ENCODE assay signal across 1 fruit fly cellular context in genomic region chr3R:23280806-23281257, dm6.
TF ChIP-seq lines count a peak whose summit lies in the region.

orb (minus strand) TSS chr3R:23280856.
Cdc16 (plus strand) TSS chr3R:23281201.

TF ChIP-seq in whole organism, embryonic, 481 proteins besides CTCF, POLR2A, EP300 and RAD21 (continued from another document and continues in another):
- TF ChIP-seq run (tag; optimal IDR thresholded peaks at IDR 0.05; lab: Kevin White, UChicago) (peak; percentile 80), mirr (GFP tag; optimal IDR thresholded peaks at IDR 0.05; lab: Kevin White, UChicago) (peak; percentile 55), Lhr (GFP tag; optimal IDR thresholded peaks at IDR 0.05; lab: Kevin White, UChicago) (peak; percentile 74), CG9437 (GFP tag; optimal IDR thresholded peaks at IDR 0.05; lab: Kevin White, UChicago) (peak; percentile 74), lov (optimal IDR thresholded peaks at IDR 0.05; lab: Kevin White, UChicago) (no peak), lov (GFP tag; IDR thresholded peaks at IDR 0.05; lab: Robert Waterston, UW) (peak; percentile 81; the same call in 2 of the 3 replicates), fd102C (GFP tag; optimal IDR thresholded peaks at IDR 0.05; lab: Kevin White, UChicago) (peak; percentile 30), Fer1 (GFP tag; optimal IDR thresholded peaks at IDR 0.05; lab: Kevin White, UChicago) (peak; percentile 94), Abd-B (GFP tag; optimal IDR thresholded peaks at IDR 0.05; lab: Kevin White, UChicago) (peak; percentile 93), lab (GFP tag; optimal IDR thresholded peaks at IDR 0.05; lab: Kevin White, UChicago) (peak; percentile 95), Xbp1 (GFP tag; optimal IDR thresholded peaks at IDR 0.05; lab: Kevin White, UChicago) (peak; percentile 95), ato (GFP tag; IDR thresholded peaks at IDR 0.05; lab: Robert Waterston, UW; ENCODE audit: partially characterized antibody) (no peak), br (optimal IDR thresholded peaks at IDR 0.05; lab: Kevin White, UChicago) (no peak), CG4707 (GFP tag; optimal IDR thresholded peaks at IDR 0.05; lab: Kevin White, UChicago) (peak; percentile 73), ssp (GFP tag; IDR thresholded peaks at IDR 0.05; lab: Robert Waterston, UW) (peak; percentile 79), CG9876 (GFP tag; optimal IDR thresholded peaks at IDR 0.05; lab: Kevin White, UChicago) (peak; percentile 47), CG8359 (GFP tag; optimal IDR thresholded peaks at IDR 0.05; lab: Kevin White, UChicago; ENCODE audit: borderline replicate concordance) (peak; percentile 43), mam (GFP tag; optimal IDR thresholded peaks at IDR 0.05; lab: Kevin White, UChicago) (peak; percentile 85), Aef1 (GFP tag; IDR thresholded peaks at IDR 0.05; lab: Robert Waterston, UW) (peak; percentile 91), zen2 (GFP tag; IDR thresholded peaks at IDR 0.05; lab: Robert Waterston, UW; ENCODE audit: partially characterized antibody) (no peak), dan (GFP tag; IDR thresholded peaks at IDR 0.05; lab: Robert Waterston, UW) (peak; percentile 29; the same call in 1 of the 2 replicates), Ssrp (tag; optimal IDR thresholded peaks at IDR 0.05; lab: Kevin White, UChicago) (peak; percentile 88), dimm (GFP tag; IDR thresholded peaks at IDR 0.05; lab: Robert Waterston, UW) (peak; percentile 71), ac (GFP tag; optimal IDR thresholded peaks at IDR 0.05; lab: Kevin White, UChicago) (no peak), ftz-f1 (GFP tag; optimal IDR thresholded peaks at IDR 0.05; lab: Kevin White, UChicago) (peak; percentile 18), CG1832 (GFP tag; optimal IDR thresholded peaks at IDR 0.05; lab: Kevin White, UChicago) (no peak), her (GFP tag; optimal IDR thresholded peaks at IDR 0.05; lab: Kevin White, UChicago) (peak; percentile 35), Hr3 (GFP tag; optimal IDR thresholded peaks at IDR 0.05; lab: Kevin White, UChicago) (peak; percentile 92), CrebB (tag; optimal IDR thresholded peaks at IDR 0.05; lab: Kevin White, UChicago) (peak; percentile 90), CG5953 (GFP tag; IDR thresholded peaks at IDR 0.05; lab: Robert Waterston, UW) (peak; percentile 72), gcm2 (GFP tag; optimal IDR thresholded peaks at IDR 0.05; lab: Kevin White, UChicago) (peak; percentile 52), hbn (GFP tag; IDR thresholded peaks at IDR 0.05; lab: Robert Waterston, UW; ENCODE audit: partially characterized antibody) (no peak; the same call in 1 of the 2 replicates), CG17385 (GFP tag; optimal IDR thresholded peaks at IDR 0.05; lab: Kevin White, UChicago) (peak; percentile 85), da (GFP tag; optimal IDR thresholded peaks at IDR 0.05; lab: Kevin White, UChicago) (peak; percentile 16), CG31388 (GFP tag; optimal IDR thresholded peaks at IDR 0.05; lab: Kevin White, UChicago) (peak; percentile 82), CG30020 (tag; optimal IDR thresholded peaks at IDR 0.05; lab: Kevin White, UChicago) (peak; percentile 70), prd (optimal IDR thresholded peaks at IDR 0.05; lab: Kevin White, UChicago) (no peak), prd (GFP tag; IDR thresholded peaks at IDR 0.05; lab: Robert Waterston, UW) (peak; percentile 94), CG11560 (tag; IDR thresholded peaks at IDR 0.05; lab: Robert Waterston, UW) (peak; percentile 61; the same call in 2 of the 3 replicates), CG1529 (GFP tag; optimal IDR thresholded peaks at IDR 0.05; lab: Kevin White, UChicago) (peak; percentile 76), CG16813 (GFP tag; IDR thresholded peaks at IDR 0.05; lab: Robert Waterston, UW; ENCODE audit: partially characterized antibody) (no peak), HLH3B (GFP tag; IDR thresholded peaks at IDR 0.05; lab: Robert Waterston, UW) (peak; percentile 93), CHES-1-like (GFP tag; optimal IDR thresholded peaks at IDR 0.05; lab: Kevin White, UChicago) (peak; percentile 68), CG1233 (GFP tag; optimal IDR thresholded peaks at IDR 0.05; lab: Kevin White, UChicago) (peak; percentile 90), btn (GFP tag; optimal IDR thresholded peaks at IDR 0.05; lab: Kevin White, UChicago) (no peak), CG16815 (GFP tag; optimal IDR thresholded peaks at IDR 0.05; lab: Kevin White, UChicago) (peak; percentile 76), CG15514 (GFP tag; optimal IDR thresholded peaks at IDR 0.05; lab: Kevin White, UChicago) (peak; percentile 87), CG6683 (GFP tag; optimal IDR thresholded peaks at IDR 0.05; lab: Kevin White, UChicago) (peak; percentile 85), sens-2 (GFP tag; IDR thresholded peaks at IDR 0.05; lab: Robert Waterston, UW) (peak; percentile 32; the same call in 1 of the 2 replicates), esg (GFP tag; conservative IDR thresholded peaks at IDR 0.05; lab: Robert Waterston, UW) (peak; percentile 87), inv (GFP tag; IDR thresholded peaks at IDR 0.05; lab: Robert Waterston, UW; ENCODE audit: partially characterized antibody) (no peak), grn (GFP tag; optimal IDR thresholded peaks at IDR 0.05; lab: Kevin White, UChicago) (peak; percentile 4), nerfin-1 (tag; optimal IDR thresholded peaks at IDR 0.05; lab: Kevin White, UChicago) (peak; percentile 84), Optix (GFP tag; IDR thresholded peaks at IDR 0.05; lab: Robert Waterston, UW) (peak; percentile 64; the same call in 2 of the 3 replicates), CG11093 (GFP tag; IDR thresholded peaks at IDR 0.05; lab: Robert Waterston, UW) (peak; percentile 66; the same call in 2 of the 3 replicates), Bdp1 (GFP tag; optimal IDR thresholded peaks at IDR 0.05; lab: Kevin White, UChicago) (peak; percentile 62), pho (GFP tag; optimal IDR thresholded peaks at IDR 0.05; lab: Kevin White, UChicago) (peak; percentile 58), Fer3 (tag; optimal IDR thresholded peaks at IDR 0.05; lab: Kevin White, UChicago) (peak; percentile 95), Antp (GFP tag; optimal IDR thresholded peaks at IDR 0.05; lab: Kevin White, UChicago) (peak; percentile 70), cwo (GFP tag; optimal IDR thresholded peaks at IDR 0.05; lab: Kevin White, UChicago) (peak; percentile 87), CG8478 (optimal IDR thresholded peaks at IDR 0.05; lab: Kevin White, UChicago) (no peak), row (GFP tag; IDR thresholded peaks at IDR 0.05; lab: Robert Waterston, UW) (peak; percentile 96), CG15011 (GFP tag; optimal IDR thresholded peaks at IDR 0.05; lab: Kevin White, UChicago) (peak; percentile 80), ash1 (GFP tag; optimal IDR thresholded peaks at IDR 0.05; lab: Kevin White, UChicago) (no peak), salm (tag; optimal IDR thresholded peaks at IDR 0.05; lab: Kevin White, UChicago) (peak; percentile 87), sr (GFP tag; IDR thresholded peaks at IDR 0.05; lab: Robert Waterston, UW) (peak; percentile 55; the same call in 1 of the 3 replicates), CG15696 (tag; optimal IDR thresholded peaks at IDR 0.05; lab: Kevin White, UChicago) (peak; percentile 79), nau (GFP tag; optimal IDR thresholded peaks at IDR 0.05; lab: Kevin White, UChicago) (no peak), CG8089 (GFP tag; optimal IDR thresholded peaks at IDR 0.05; lab: Kevin White, UChicago) (peak; percentile 23), CG12299 (tag; optimal IDR thresholded peaks at IDR 0.05; lab: Kevin White, UChicago) (peak; percentile 92), CG16863 (GFP tag; optimal IDR thresholded peaks at IDR 0.05; lab: Kevin White, UChicago) (peak; percentile 53), HmgD (GFP tag; optimal IDR thresholded peaks at IDR 0.05; lab: Kevin White, UChicago) (no peak), CG13894 (tag; optimal IDR thresholded peaks at IDR 0.05; lab: Kevin White, UChicago) (peak; percentile 90), dm (GFP tag; optimal IDR thresholded peaks at IDR 0.05; lab: Kevin White, UChicago) (peak; percentile 24), tx (GFP tag; optimal IDR thresholded peaks at IDR 0.05; lab: Kevin White, UChicago) (peak; percentile 65), Doc2 (GFP tag; IDR thresholded peaks at IDR 0.05; lab: Robert Waterston, UW) (no peak), kah (GFP tag; optimal IDR thresholded peaks at IDR 0.05; lab: Kevin White, UChicago) (peak; percentile 64), kni (GFP tag; optimal IDR thresholded peaks at IDR 0.05; lab: Kevin White, UChicago) (no peak), CG9609 (GFP tag; optimal IDR thresholded peaks at IDR 0.05; lab: Kevin White, UChicago) (peak; percentile 58), Xrp1 (GFP tag; IDR thresholded peaks at IDR 0.05; lab: Robert Waterston, UW) (peak; percentile 96), CG4328 (GFP tag; optimal IDR thresholded peaks at IDR 0.05; lab: Kevin White, UChicago) (peak; percentile 71), Dip2 (GFP tag; IDR thresholded peaks at IDR 0.05; lab: Robert Waterston, UW) (no peak), CG4282 (GFP tag; optimal IDR thresholded peaks at IDR 0.05; lab: Kevin White, UChicago) (peak; percentile 14), wek (GFP tag; optimal IDR thresholded peaks at IDR 0.05; lab: Kevin White, UChicago) (no peak), Sin3A (optimal IDR thresholded peaks at IDR 0.05; lab: Kevin White, UChicago) (no peak), CG3995 (GFP tag; optimal IDR thresholded peaks at IDR 0.05; lab: Kevin White, UChicago) (peak; percentile 31), CG10147 (GFP tag; optimal IDR thresholded peaks at IDR 0.05; lab: Kevin White, UChicago) (peak; percentile 93), HLHmδ (GFP tag; optimal IDR thresholded peaks at IDR 0.05; lab: Kevin White, UChicago) (no peak), bowl (GFP tag; IDR thresholded peaks at IDR 0.05; lab: Robert Waterston, UW) (peak; percentile 82), hkb (optimal IDR thresholded peaks at IDR 0.05; lab: Kevin White, UChicago) (no peak), hkb (GFP tag; IDR thresholded peaks at IDR 0.05; lab: Robert Waterston, UW) (peak; percentile 94), maf-S (GFP tag; optimal IDR thresholded peaks at IDR 0.05; lab: Kevin White, UChicago) (peak; percentile 70), Taf1 (GFP tag; IDR thresholded peaks at IDR 0.05; lab: Robert Waterston, UW) (peak; percentile 40; the same call in 1 of the 2 replicates), Adf1 (GFP tag; IDR thresholded peaks at IDR 0.05; lab: Robert Waterston, UW) (peak; percentile 73), fd96Cb (tag; optimal IDR thresholded peaks at IDR 0.05; lab: Kevin White, UChicago) (peak; percentile 91), CG8924 (tag; optimal IDR thresholded peaks at IDR 0.05; lab: Kevin White, UChicago) (peak; percentile 92), Dip3 (GFP tag; optimal IDR thresholded peaks at IDR 0.05; lab: Kevin White, UChicago) (peak; percentile 74), CG7786 (GFP tag; optimal IDR thresholded peaks at IDR 0.05; lab: Kevin White, UChicago) (peak; percentile 51), abd-A (tag; optimal IDR thresholded peaks at IDR 0.05; lab: Kevin White, UChicago) (no peak), CG10543 (GFP tag; optimal IDR thresholded peaks at IDR 0.05; lab: Kevin White, UChicago) (peak; percentile 83), HHEX (GFP tag; optimal IDR thresholded peaks at IDR 0.05; lab: Kevin White, UChicago) (peak; percentile 85), D19B (GFP tag; optimal IDR thresholded peaks at IDR 0.05; lab: Kevin White, UChicago) (peak; percentile 75), Poxn (GFP tag; IDR thresholded peaks at IDR 0.05; lab: Robert Waterston, UW) (0 out of 2 replicates have a peak, but pooled peaks have one; percentile 44), CG15479 (GFP tag; optimal IDR thresholded peaks at IDR 0.05; lab: Kevin White, UChicago) (no peak), tup (GFP tag; optimal IDR thresholded peaks at IDR 0.05; lab: Kevin White, UChicago) (peak; percentile 75), CG3163 (GFP tag; optimal IDR thresholded peaks at IDR 0.05; lab: Kevin White, UChicago) (peak; percentile 33), CG14710 (tag; optimal IDR thresholded peaks at IDR 0.05; lab: Kevin White, UChicago) (peak; percentile 91), bcd (GFP tag; optimal IDR thresholded peaks at IDR 0.05; lab: Kevin White, UChicago) (peak; percentile 90), sens (GFP tag; lab: Kevin White, UChicago) (peak; percentile 96), NC2α (GFP tag; optimal IDR thresholded peaks at IDR 0.05; lab: Kevin White, UChicago) (peak; percentile 49), CG4360 (GFP tag; IDR thresholded peaks at IDR 0.05; lab: Robert Waterston, UW) (peak; percentile 42), Sry-β (GFP tag; optimal IDR thresholded peaks at IDR 0.05; lab: Kevin White, UChicago) (peak; percentile 26), ERR (GFP tag; optimal IDR thresholded peaks at IDR 0.05; lab: Kevin White, UChicago) (no peak), CG18599 (GFP tag; optimal IDR thresholded peaks at IDR 0.05; lab: Kevin White, UChicago) (peak; percentile 95), usp (GFP tag; optimal IDR thresholded peaks at IDR 0.05; lab: Kevin White, UChicago) (no peak), unc-4 (GFP tag; IDR thresholded peaks at IDR 0.05; lab: Robert Waterston, UW; ENCODE audit: partially characterized antibody) (peak; percentile 37), Hmr (GFP tag; optimal IDR thresholded peaks at IDR 0.05; lab: Kevin White, UChicago) (peak; percentile 92), repo (GFP tag; optimal IDR thresholded peaks at IDR 0.05; lab: Kevin White, UChicago) (no peak), CG6854 (GFP tag; optimal IDR thresholded peaks at IDR 0.05; lab: Kevin White, UChicago) (peak; percentile 76), cad (GFP tag; optimal IDR thresholded peaks at IDR 0.05; lab: Kevin White, UChicago) (no peak), gro (GFP tag; optimal IDR thresholded peaks at IDR 0.05; lab: Kevin White, UChicago) (peak; percentile 54), psq (GFP tag; optimal IDR thresholded peaks at IDR 0.05; lab: Kevin White, UChicago) (peak; percentile 86), CG18476 (GFP tag; optimal IDR thresholded peaks at IDR 0.05; lab: Kevin White, UChicago) (peak; percentile 87), CG10959 (GFP tag; IDR thresholded peaks at IDR 0.05; lab: Robert Waterston, UW) (peak; percentile 79), Ravus (GFP tag; IDR thresholded peaks at IDR 0.05; lab: Robert Waterston, UW) (peak; percentile 75), Dref (GFP tag; IDR thresholded peaks at IDR 0.05; lab: Robert Waterston, UW) (peak; percentile 43), CG17361 (GFP tag; IDR thresholded peaks at IDR 0.05; lab: Robert Waterston, UW) (peak; percentile 93), ewg (GFP tag; optimal IDR thresholded peaks at IDR 0.05; lab: Kevin White, UChicago) (peak; percentile 77), CG8388 (GFP tag; optimal IDR thresholded peaks at IDR 0.05; lab: Kevin White, UChicago) (peak; percentile 92), corto (GFP tag; optimal IDR thresholded peaks at IDR 0.05; lab: Kevin White, UChicago) (peak; percentile 55), wor (GFP tag; IDR thresholded peaks at IDR 0.05; lab: Robert Waterston, UW) (peak; percentile 75)
